Worm (Caenorhabditis elegans) whole organism, early embryonic: Measurements from ENCODE around the gene C25D7.16.

Source experiments
- B0310.2 ChIP-seq: sonication (generic microtip); optimal IDR thresholded peaks from 2 replicates; lab custom pipeline; 2016; ENCODE audit warnings: mild to moderate bottlenecking, missing genetic modification characterization, missing compliant biosample characterization
- F13C5.2 ChIP-seq: sonication (generic microtip); optimal IDR thresholded peaks from 2 replicates; lab custom pipeline; 2017; ENCODE audit warnings: mild to moderate bottlenecking, missing genetic modification characterization, inconsistent platforms, missing compliant biosample characterization
- aly-1 ChIP-seq: sonication (generic microtip); optimal IDR thresholded peaks from 2 replicates; lab custom pipeline; 2016; ENCODE audit warnings: missing genetic modification characterization, missing compliant biosample characterization
- ama-1 ChIP-seq: fragments of 150-350 bp; optimal IDR thresholded peaks from 2 replicates; lab custom pipeline; 2014
- ets-7 ChIP-seq: sonication (generic microtip); optimal IDR thresholded peaks from 2 replicates; lab custom pipeline; 2016; ENCODE audit warnings: missing genotype, missing genetic modification characterization, missing compliant biosample characterization
- scrt-1 ChIP-seq: fragments of 200-800 bp; sonication (Bioruptor generic); IDR thresholded peaks from 2 replicates; pipeline ENCODE4 v1.3.6; 2022; ENCODE audit warnings: missing genetic modification characterization, missing compliant biosample characterization
- tbx-11 ChIP-seq: fragments of 200-800 bp; sonication (Bioruptor generic); IDR thresholded peaks from 2 replicates; pipeline ENCODE4 v1.3.6; 2022; ENCODE audit warnings: missing genetic modification characterization, missing compliant biosample characterization

DNA sequence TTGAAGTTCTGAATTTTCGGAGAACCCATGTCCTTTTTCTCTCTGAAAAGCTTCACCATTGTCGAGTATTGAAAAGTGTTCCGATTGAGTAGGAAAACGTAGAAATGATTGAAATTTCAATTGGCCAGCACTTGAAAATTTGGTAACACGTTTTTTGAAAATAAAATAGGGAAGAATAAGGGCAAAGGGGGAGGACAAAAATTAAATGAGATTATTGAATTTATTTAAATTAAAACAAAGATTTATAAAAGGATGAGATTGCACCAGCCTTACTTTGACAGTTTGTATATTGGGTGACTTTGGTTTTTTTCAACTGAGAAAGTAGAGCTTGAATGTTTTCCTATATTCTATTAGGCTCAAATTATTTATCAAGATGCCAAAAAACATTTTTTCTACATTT is 41.8 kb upstream of the C25D7.16 start, which contains the start of gene obr-2:
- TF ChIP-seq F13C5.2 (tag; lab: Kevin White, UChicago) (no peak), aly-1 (tag; lab: Kevin White, UChicago) (no peak), B0310.2 (tag; lab: Kevin White, UChicago) (no peak), ama-1 (lab: Kevin White, UChicago) (no peak), tbx-11 (GFP tag; lab: Robert Waterston, UW) (no peak), ets-7 (tag; lab: Kevin White, UChicago) (no peak), scrt-1 (GFP tag; lab: Robert Waterston, UW) (no peak)
